Fruit fly (Drosophila melanogaster) whole organism, embryonic: ENCODE measurements around the gene CG3117.
A peak's percentile ranks its signal among the peaks of the same experiment; 100 is the strongest.

ENCODE experiments used
- Ada2b ChIP-seq: fragments of 200-800 bp; sonication (Bioruptor generic); IDR thresholded peaks from 2 replicates; pipeline ENCODE4 v1.3.6; 2022; ENCODE audit warnings: missing biosample characterization, missing genetic modification characterization
- Awh ChIP-seq: fragments of 200-800 bp; sonication (Bioruptor generic); IDR thresholded peaks from 2 replicates; pipeline ENCODE4, ENCODE4 v1.3.6; 2022; ENCODE audit warnings: missing biosample characterization, missing genetic modification characterization
- Blimp-1 ChIP-seq: fragments of 200-800 bp; sonication (Bioruptor generic); optimal IDR thresholded peaks from 3 replicates; lab custom pipeline; 2018; ENCODE audit warnings: missing biosample characterization, missing genetic modification characterization, mild to moderate bottlenecking, moderate library complexity, missing genetic modification reagents
- CG11093 ChIP-seq: fragments of 200-800 bp; sonication (Bioruptor generic); IDR thresholded peaks from 3 replicates; pipeline ENCODE4 v1.3.6; 2022; ENCODE audit warnings: missing biosample characterization, missing genetic modification characterization
- CG11247 ChIP-seq: fragments of 200-800 bp; sonication (Bioruptor generic); IDR thresholded peaks from 2 replicates; pipeline ENCODE4 v1.3.6; 2022; ENCODE audit warnings: missing biosample characterization, missing genetic modification characterization
- CG11560 ChIP-seq: fragments of 200-800 bp; sonication (Bioruptor generic); IDR thresholded peaks from 3 replicates; pipeline ENCODE4 v1.3.6; 2022; ENCODE audit warnings: missing biosample characterization, missing genetic modification characterization
- CG12769 ChIP-seq: fragments of 200-800 bp; sonication (Bioruptor generic); optimal IDR thresholded peaks from 2 replicates; lab custom pipeline; 2019; ENCODE audit warnings: missing biosample characterization, mild to moderate bottlenecking, missing genetic modification characterization, moderate library complexity
- CG14014 ChIP-seq: fragments of 200-800 bp; sonication (Bioruptor generic); IDR thresholded peaks from 2 replicates; pipeline ENCODE4 v1.3.6; 2022; ENCODE audit warnings: missing biosample characterization, missing genetic modification characterization
- CG15269 ChIP-seq: fragments of 200-800 bp; sonication (Bioruptor generic); optimal IDR thresholded peaks from 2 replicates; lab custom pipeline; 2018; ENCODE audit warnings: missing biosample characterization, mild to moderate bottlenecking, missing genetic modification characterization, moderate library complexity
- CG16813 ChIP-seq: fragments of 200-800 bp; sonication (Bioruptor generic); IDR thresholded peaks from 3 replicates; pipeline ENCODE4 v1.3.6; 2022; ENCODE audit warnings: missing biosample characterization, missing genetic modification characterization; ENCODE audit not compliant: partially characterized antibody
- CG18011 ChIP-seq: fragments of 200-800 bp; sonication (Bioruptor generic); optimal IDR thresholded peaks from 2 replicates; lab custom pipeline; 2017; ENCODE audit warnings: missing biosample characterization, missing genetic modification characterization, mild to moderate bottlenecking, moderate library complexity, missing genotype
- CG2199 ChIP-seq: fragments of 200-800 bp; sonication (Bioruptor generic); IDR thresholded peaks from 3 replicates; pipeline ENCODE4 v1.3.6; 2022; ENCODE audit warnings: missing biosample characterization, missing genetic modification characterization
- CG30403 ChIP-seq: fragments of 200-800 bp; sonication (Bioruptor generic); optimal IDR thresholded peaks from 3 replicates; lab custom pipeline; 2016; ENCODE audit warnings: missing biosample characterization, missing genetic modification characterization
- CG3065 ChIP-seq: fragments of 200-800 bp; sonication (Bioruptor generic); optimal IDR thresholded peaks from 2 replicates; lab custom pipeline; 2016; ENCODE audit warnings: missing biosample characterization, missing genetic modification characterization
- CG31441 ChIP-seq: fragments of 200-800 bp; sonication (Bioruptor generic); IDR thresholded peaks from 2 replicates; pipeline ENCODE4 v1.3.6; 2022; ENCODE audit warnings: missing biosample characterization, missing genetic modification characterization
- CG3163 ChIP-seq: fragments of 200-800 bp; sonication (Bioruptor generic); optimal IDR thresholded peaks from 3 replicates; lab custom pipeline; 2016; ENCODE audit warnings: missing biosample characterization, missing genetic modification characterization
- CG32772 ChIP-seq: fragments of 200-800 bp; sonication (Bioruptor generic); IDR thresholded peaks from 2 replicates; pipeline ENCODE4 v1.3.6; 2022; ENCODE audit warnings: missing biosample characterization, missing genetic modification characterization
- CG33557 ChIP-seq: fragments of 200-800 bp; sonication (Bioruptor generic); optimal IDR thresholded peaks from 2 replicates; lab custom pipeline; 2019; ENCODE audit warnings: missing biosample characterization, mild to moderate bottlenecking, missing genetic modification characterization, moderate library complexity
- CG3847 ChIP-seq: fragments of 200-800 bp; sonication (Bioruptor generic); IDR thresholded peaks from 2 replicates; pipeline ENCODE4 v1.3.6; 2022; ENCODE audit warnings: missing biosample characterization, missing genetic modification characterization
- CG4707 ChIP-seq: fragments of 200-800 bp; sonication (Bioruptor generic); optimal IDR thresholded peaks from 2 replicates; lab custom pipeline; 2018; ENCODE audit warnings: missing biosample characterization, mild to moderate bottlenecking, missing genetic modification characterization, moderate library complexity
- CG6175 ChIP-seq: fragments of 200-800 bp; sonication (Bioruptor generic); IDR thresholded peaks from 3 replicates; pipeline ENCODE4 v1.3.6; 2022; ENCODE audit warnings: missing biosample characterization, missing genetic modification characterization
- CG9437 ChIP-seq: fragments of 200-800 bp; sonication (Bioruptor generic); optimal IDR thresholded peaks from 2 replicates; lab custom pipeline; 2018; ENCODE audit warnings: missing biosample characterization, mild to moderate bottlenecking, missing genetic modification characterization
- Camta ChIP-seq: fragments of 200-800 bp; sonication (Bioruptor generic); optimal IDR thresholded peaks from 2 replicates; lab custom pipeline; 2016; ENCODE audit warnings: missing biosample characterization, missing genetic modification characterization
- Dip2 ChIP-seq: fragments of 200-800 bp; sonication (Bioruptor generic); IDR thresholded peaks from 2 replicates; pipeline ENCODE4 v1.3.6; 2022; ENCODE audit warnings: missing biosample characterization, missing genetic modification characterization
- Drgx ChIP-seq: fragments of 200-800 bp; sonication (Bioruptor generic); IDR thresholded peaks from 2 replicates; pipeline ENCODE4 v1.3.6; 2022; ENCODE audit warnings: missing biosample characterization, missing genetic modification characterization
- HLHmδ ChIP-seq: fragments of 200-800 bp; sonication (Bioruptor generic); optimal IDR thresholded peaks from 2 replicates; lab custom pipeline; 2018; ENCODE audit warnings: missing biosample characterization, mild to moderate bottlenecking, missing genetic modification characterization, moderate library complexity
- Hmr ChIP-seq: fragments of 200-800 bp; sonication (Bioruptor generic); optimal IDR thresholded peaks from 3 replicates; lab custom pipeline; 2017; ENCODE audit warnings: mild to moderate bottlenecking, missing biosample characterization, missing genetic modification reagents, missing genetic modification characterization
- Hr3 ChIP-seq: fragments of 200-800 bp; sonication (Bioruptor generic); optimal IDR thresholded peaks from 3 replicates; lab custom pipeline; 2016; ENCODE audit warnings: missing biosample characterization, missing genetic modification characterization
- Pdp1 ChIP-seq, 2 experiments: fragments of 200-800 bp; sonication (Bioruptor generic); optimal IDR thresholded peaks; 3 replicates each; lab custom pipeline; 2016; ENCODE audit warnings: missing biosample characterization in 2 of 2, missing genetic modification characterization in 2 of 2, mild to moderate bottlenecking in 1 of 2, moderate library complexity in 1 of 2
- Ptx1 ChIP-seq: fragments of 200-800 bp; sonication (Bioruptor generic); IDR thresholded peaks from 2 replicates; pipeline ENCODE4 v1.3.6; 2022; ENCODE audit warnings: missing biosample characterization, missing genetic modification characterization
- Rfx ChIP-seq: fragments of 200-800 bp; sonication (Bioruptor generic); IDR thresholded peaks from 2 replicates; pipeline ENCODE4 v1.3.6; 2022; ENCODE audit warnings: missing biosample characterization, missing genetic modification characterization
- Scr ChIP-seq: fragments of 200-800 bp; sonication (Bioruptor generic); IDR thresholded peaks from 2 replicates; pipeline ENCODE4 v1.3.6; 2022; ENCODE audit warnings: missing biosample characterization, missing genetic modification characterization; ENCODE audit not compliant: partially characterized antibody
- al ChIP-seq: fragments of 200-800 bp; sonication (Bioruptor generic); IDR thresholded peaks from 2 replicates; pipeline ENCODE4 v1.3.6; 2022; ENCODE audit warnings: missing biosample characterization, missing genetic modification characterization
- br ChIP-seq: fragments of >200 bp; optimal IDR thresholded peaks from 2 replicates; lab custom pipeline; 2017
- cato ChIP-seq: fragments of 200-800 bp; sonication (Bioruptor generic); optimal IDR thresholded peaks from 2 replicates; lab custom pipeline; 2016; ENCODE audit warnings: missing biosample characterization, missing genetic modification characterization, borderline replicate concordance
- en ChIP-seq: fragments of 200-800 bp; sonication (Bioruptor generic); optimal IDR thresholded peaks from 2 replicates; lab custom pipeline; 2016; ENCODE audit warnings: missing biosample characterization, missing genetic modification characterization
- gcm2 ChIP-seq: fragments of 200-800 bp; sonication (Bioruptor generic); optimal IDR thresholded peaks from 2 replicates; lab custom pipeline; 2016; ENCODE audit warnings: missing biosample characterization, missing genetic modification characterization
- gfzf ChIP-seq: fragments of 200-800 bp; sonication (Bioruptor generic); optimal IDR thresholded peaks from 2 replicates; lab custom pipeline; 2016; ENCODE audit warnings: missing biosample characterization, mild to moderate bottlenecking, missing genetic modification characterization, moderate library complexity
- gt ChIP-seq: fragments of 200-800 bp; sonication (Bioruptor generic); IDR thresholded peaks from 2 replicates; pipeline ENCODE4 v1.3.6; 2022; ENCODE audit warnings: missing biosample characterization, missing genetic modification characterization
- kah ChIP-seq: fragments of 200-800 bp; sonication (Bioruptor generic); optimal IDR thresholded peaks from 2 replicates; lab custom pipeline; 2018; ENCODE audit warnings: missing biosample characterization, mild to moderate bottlenecking, missing genetic modification characterization
- lab ChIP-seq: fragments of 200-800 bp; sonication (Bioruptor generic); optimal IDR thresholded peaks from 3 replicates; lab custom pipeline; 2017; ENCODE audit warnings: missing biosample characterization, missing genetic modification characterization, mild to moderate bottlenecking, moderate library complexity, missing genetic modification reagents
- luna ChIP-seq: fragments of 200-800 bp; sonication (Bioruptor generic); optimal IDR thresholded peaks from 2 replicates; lab custom pipeline; 2016; ENCODE audit warnings: missing biosample characterization, missing genetic modification characterization
- mirr ChIP-seq: fragments of 200-800 bp; sonication (Bioruptor generic); optimal IDR thresholded peaks from 3 replicates; lab custom pipeline; 2018; ENCODE audit warnings: missing biosample characterization, mild to moderate bottlenecking, missing genetic modification characterization
- mld ChIP-seq: fragments of 200-800 bp; sonication (Bioruptor generic); IDR thresholded peaks from 3 replicates; pipeline ENCODE4 v1.3.6; 2022; ENCODE audit warnings: missing biosample characterization, missing genetic modification characterization; ENCODE audit not compliant: partially characterized antibody
- nmo ChIP-seq: fragments of 200-800 bp; sonication (Bioruptor generic); optimal IDR thresholded peaks from 2 replicates; lab custom pipeline; 2018; ENCODE audit warnings: missing biosample characterization, mild to moderate bottlenecking, missing genetic modification characterization, moderate library complexity
- sens ChIP-seq: fragments of 200-800 bp; sonication (Bioruptor generic); peaks from one replicate; lab custom pipeline; 2016; ENCODE audit warnings: missing biosample characterization, missing genetic modification characterization
- slp2 ChIP-seq: fragments of 200-800 bp; sonication (Bioruptor generic); optimal IDR thresholded peaks from 2 replicates; lab custom pipeline; 2016; ENCODE audit warnings: missing biosample characterization, missing genetic modification characterization
- sob ChIP-seq: fragments of 200-800 bp; sonication (Bioruptor generic); IDR thresholded peaks from 2 replicates; pipeline ENCODE4 v1.3.6; 2022; ENCODE audit warnings: missing biosample characterization, missing genetic modification characterization
- z ChIP-seq: fragments of 200-800 bp; sonication (Bioruptor generic); IDR thresholded peaks from 3 replicates; pipeline ENCODE4 v1.3.6; 2022; ENCODE audit warnings: missing biosample characterization, missing genetic modification characterization

Gene CG3117

dm6 chr2L:2884683-2885502 is 37.9 kb upstream of the CG3117 start (continued):
- TF ChIP-seq br (lab: Kevin White, UChicago) (no peak), CG2199 (GFP tag; lab: Robert Waterston, UW) (peak; percentile 70), CG3065 (GFP tag; lab: Kevin White, UChicago) (no peak), nmo (peak; percentile 34), Camta (no peak), mld (GFP tag; lab: Robert Waterston, UW) (peak; percentile 52; the same call in 1 of the 3 replicates), gt (no peak), CG18011 (GFP tag; lab: Kevin White, UChicago) (no peak), CG11247 (GFP tag; lab: Robert Waterston, UW) (peak; percentile 55; the same call in 1 of the 2 replicates), HLHmδ (peak; percentile 73), gfzf (GFP tag; lab: Kevin White, UChicago) (peak; percentile 66), CG12769 (tag; lab: Kevin White, UChicago) (peak; percentile 75), Ptx1 (GFP tag; lab: Robert Waterston, UW) (0 out of 2 replicates have a peak, but pooled peaks have one; percentile 11), Drgx (GFP tag; lab: Robert Waterston, UW) (peak; percentile 49), CG30403 (GFP tag; lab: Kevin White, UChicago) (no peak), CG14014 (GFP tag; lab: Robert Waterston, UW) (peak; percentile 63), CG3847 (GFP tag; lab: Robert Waterston, UW) (peak; percentile 70), CG4707 (GFP tag; lab: Kevin White, UChicago) (no peak), z (0 out of 3 replicates have a peak, but pooled peaks have one; percentile 25), CG33557 (GFP tag; lab: Kevin White, UChicago) (peak; percentile 19), CG16813 (peak; percentile 18; the same call in 2 of the 3 replicates), mirr (peak; percentile 60), al (peak; percentile 33; the same call in 1 of the 2 replicates), CG3163 (GFP tag; lab: Kevin White, UChicago) (peak; percentile 8), CG32772 (GFP tag; lab: Robert Waterston, UW) (0 out of 2 replicates have a peak, but pooled peaks have one; percentile 7), Blimp-1 (GFP tag; lab: Kevin White, UChicago) (no peak), kah (GFP tag; lab: Kevin White, UChicago) (peak; percentile 98), Awh (GFP tag; lab: Robert Waterston, UW) (peak; percentile 35; the same call in 1 of the 2 replicates), CG15269 (tag; lab: Kevin White, UChicago) (peak; percentile 57), Ada2b (GFP tag; lab: Robert Waterston, UW) (no peak), lab (GFP tag; lab: Kevin White, UChicago) (peak; percentile 60), Pdp1 (GFP tag; optimal IDR thresholded peaks at IDR 0.05; lab: Kevin White, UChicago) (peak in 1 of 2 experiments; percentile 14), sob (GFP tag; lab: Robert Waterston, UW) (peak; percentile 63), Hr3 (no peak), CG6175 (GFP tag; lab: Robert Waterston, UW) (peak; percentile 55; the same call in 1 of the 3 replicates), CG11093 (GFP tag; lab: Robert Waterston, UW) (no peak), en (GFP tag; lab: Kevin White, UChicago) (no peak), Scr (GFP tag; lab: Robert Waterston, UW) (no peak), CG11560 (tag; lab: Robert Waterston, UW) (no peak), CG9437 (GFP tag; lab: Kevin White, UChicago) (no peak), Dip2 (GFP tag; lab: Robert Waterston, UW) (no peak), slp2 (GFP tag; lab: Kevin White, UChicago) (no peak), Rfx (GFP tag; lab: Robert Waterston, UW) (peak; percentile 79), Hmr (GFP tag; lab: Kevin White, UChicago) (peak; percentile 58), CG31441 (GFP tag; lab: Robert Waterston, UW) (no peak; the same call in 1 of the 2 replicates), sens (no peak), gcm2 (GFP tag; lab: Kevin White, UChicago) (no peak), luna (no peak), cato (GFP tag; lab: Kevin White, UChicago) (no peak)
